Worm (Caenorhabditis elegans): ENCODE data around the gene lep-2.

Gene lep-2

DNA sequence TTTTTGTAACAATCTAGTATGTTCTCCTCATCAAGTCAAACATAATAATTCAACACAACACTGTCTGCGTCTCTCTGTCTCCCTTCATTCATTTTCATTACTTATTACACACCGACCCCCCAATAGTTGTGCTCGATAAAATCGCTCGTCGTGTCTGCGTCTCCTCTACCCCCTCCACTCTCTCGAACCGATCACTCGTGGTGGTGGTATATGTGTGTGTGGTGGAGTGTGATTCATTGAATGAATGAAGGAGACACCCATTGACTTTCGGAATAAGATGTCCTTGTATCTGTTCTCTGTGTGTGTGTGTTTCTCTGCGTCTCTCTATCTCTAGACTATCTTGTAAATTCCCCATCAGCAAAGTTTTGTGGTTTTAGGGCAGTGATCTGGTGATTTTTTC lies 34.3 kb upstream of the lep-2 start (continued):
- no peak for TF ChIP-seq lir-3 (tag; optimal IDR thresholded peaks at IDR 0.05; ENCODE audit: poor library complexity)
- no peak for TF ChIP-seq nhr-28 (tag; optimal IDR thresholded peaks at IDR 0.05)
- peak; percentile 70 for TF ChIP-seq ztf-4 (tag; optimal IDR thresholded peaks at IDR 0.05)
- TF ChIP-seq unc-62 (GFP tag; optimal IDR thresholded peaks at IDR 0.05) = no peak
- peak; percentile 94 for TF ChIP-seq lin-14 (GFP tag; optimal IDR thresholded peaks at IDR 0.05)
- peak; percentile 27 for TF ChIP-seq efl-3 (GFP tag; optimal IDR thresholded peaks at IDR 0.05)
- TF ChIP-seq pag-3 (tag; optimal IDR thresholded peaks at IDR 0.05; ENCODE audit: borderline replicate concordance, insufficient read depth) = no peak
- TF ChIP-seq elt-2 (tag; optimal IDR thresholded peaks at IDR 0.05) = peak; percentile 46
- peak; percentile 4 for TF ChIP-seq skn-1 (tag; optimal IDR thresholded peaks at IDR 0.05)
- peak; percentile 7 for TF ChIP-seq hpl-2 (GFP tag; optimal IDR thresholded peaks at IDR 0.05)
- TF ChIP-seq pax-3 (tag; optimal IDR thresholded peaks at IDR 0.05) = no peak
- TF ChIP-seq unc-30 (tag; optimal IDR thresholded peaks at IDR 0.05) = no peak
- peak; percentile 96 for TF ChIP-seq nhr-85 (tag)
- TF ChIP-seq lin-13 (GFP tag; optimal IDR thresholded peaks at IDR 0.05) = no peak
- TF ChIP-seq alr-1 (tag; optimal IDR thresholded peaks at IDR 0.05; ENCODE audit: borderline replicate concordance) = no peak
- peak; percentile 67 for TF ChIP-seq swsn-7 (tag; optimal IDR thresholded peaks at IDR 0.05)
- peak; percentile 58 for TF ChIP-seq lin-39 (tag; optimal IDR thresholded peaks at IDR 0.05)
- no peak for TF ChIP-seq tlp-1 (tag; optimal IDR thresholded peaks at IDR 0.05)
- TF ChIP-seq zag-1 (tag; optimal IDR thresholded peaks at IDR 0.05) = no peak
- TF ChIP-seq nhr-76 (tag; optimal IDR thresholded peaks at IDR 0.05) = no peak
- TF ChIP-seq mep-1 (tag; optimal IDR thresholded peaks at IDR 0.05) = peak; percentile 84
- peak; percentile 64 for TF ChIP-seq irx-1 (tag; optimal IDR thresholded peaks at IDR 0.05)
- TF ChIP-seq efl-1 (optimal IDR thresholded peaks at IDR 0.05) = peak; percentile 64 to 65
- TF ChIP-seq efl-1 (GFP tag; optimal IDR thresholded peaks at IDR 0.05 in 1 of 2) = peak; percentile 46 to 96
- TF ChIP-seq nhr-237 (tag; optimal IDR thresholded peaks at IDR 0.05) = no peak
- TF ChIP-seq nhr-19 (GFP tag; conservative IDR thresholded peaks at IDR 0.05) = peak; percentile 79
- peak; percentile 57 for TF ChIP-seq grh-1 (GFP tag; IDR thresholded peaks at IDR 0.05)
- TF ChIP-seq nhr-11 (tag; optimal IDR thresholded peaks at IDR 0.05) = peak; percentile 36
- peak; percentile 92 for TF ChIP-seq nhr-71 (tag; optimal IDR thresholded peaks at IDR 0.05)
- TF ChIP-seq nhr-77 (tag; optimal IDR thresholded peaks at IDR 0.05) = peak; percentile 26
- no peak for TF ChIP-seq hlh-4 (tag; optimal IDR thresholded peaks at IDR 0.05)
- TF ChIP-seq elt-3 (tag; optimal IDR thresholded peaks at IDR 0.05) = peak in 4 of 6 experiments; percentile 10 to 72 (median 38)
- TF ChIP-seq vab-15 (tag; optimal IDR thresholded peaks at IDR 0.05) = peak; percentile 8
- no peak for TF ChIP-seq F16B12.6 (tag; optimal IDR thresholded peaks at IDR 0.05)
- no peak for TF ChIP-seq nhr-12 (tag; optimal IDR thresholded peaks at IDR 0.05)
- no peak for TF ChIP-seq fkh-4 (tag; optimal IDR thresholded peaks at IDR 0.05; ENCODE audit: borderline replicate concordance)
- no peak for TF ChIP-seq fos-1 (tag; optimal IDR thresholded peaks at IDR 0.05)
- peak; percentile 64 to 75 for TF ChIP-seq lin-35 (GFP tag; optimal IDR thresholded peaks at IDR 0.05)
- no peak for TF ChIP-seq C34B4.2 (tag; optimal IDR thresholded peaks at IDR 0.05)
- TF ChIP-seq rnt-1 (tag; optimal IDR thresholded peaks at IDR 0.05) = peak; percentile 80
- TF ChIP-seq ama-1 (optimal IDR thresholded peaks at IDR 0.05) = no peak
- TF ChIP-seq egl-27 (tag; optimal IDR thresholded peaks at IDR 0.05) = peak in 1 of 2 experiments; percentile 13
- no peak for TF ChIP-seq hlh-17 (GFP tag; optimal IDR thresholded peaks at IDR 0.05; ENCODE audit: borderline replicate concordance)
- no peak for TF ChIP-seq ceh-63 (GFP tag; optimal IDR thresholded peaks at IDR 0.05)
- TF ChIP-seq blmp-1 (tag; optimal IDR thresholded peaks at IDR 0.05) = peak; percentile 73
- TF ChIP-seq unc-86 (tag; optimal IDR thresholded peaks at IDR 0.05) = no peak
- peak; percentile 68 for TF ChIP-seq nhr-47 (tag; optimal IDR thresholded peaks at IDR 0.05)
